Worm (Caenorhabditis elegans): Measurements from ENCODE around the gene fubl-3.

fubl-3 gene

ce11 chrX:17434234-17434633, at the start of gene fubl-3:
TSS of gene fubl-3 (plus strand) at chrX:17434445.
- TF ChIP-seq cnd-1 (tag; optimal IDR thresholded peaks at IDR 0.05): peak; percentile 8
- TF ChIP-seq mep-1 (tag; optimal IDR thresholded peaks at IDR 0.05): peak; percentile 7
- TF ChIP-seq pha-4 (tag; optimal IDR thresholded peaks at IDR 0.05): peak; percentile 1
- TF ChIP-seq mls-2 (tag; optimal IDR thresholded peaks at IDR 0.05): no peak
- TF ChIP-seq lin-32 (GFP tag; optimal IDR thresholded peaks at IDR 0.05): no peak
- TF ChIP-seq tbx-8 (GFP tag; optimal IDR thresholded peaks at IDR 0.05): no peak
- TF ChIP-seq ceh-83 (GFP tag; optimal IDR thresholded peaks at IDR 0.05): no peak
- TF ChIP-seq snpc-4 (tag; optimal IDR thresholded peaks at IDR 0.05): no peak
- no peak for TF ChIP-seq unc-120 (tag; optimal IDR thresholded peaks at IDR 0.05; ENCODE audit: poor library complexity, severe bottlenecking)
- TF ChIP-seq sem-2 (GFP tag; optimal IDR thresholded peaks at IDR 0.05): no peak
- peak; percentile 26 for TF ChIP-seq ces-1 (GFP tag; optimal IDR thresholded peaks at IDR 0.05)
- no peak for TF ChIP-seq sptf-1 (tag; optimal IDR thresholded peaks at IDR 0.05)
- TF ChIP-seq lin-13 (tag; optimal IDR thresholded peaks at IDR 0.05): peak; percentile 13
- peak; percentile 92 for TF ChIP-seq lsy-2 (tag; optimal IDR thresholded peaks at IDR 0.05)
- TF ChIP-seq unc-39 (tag; optimal IDR thresholded peaks at IDR 0.05): no peak
- TF ChIP-seq elt-1 (tag; optimal IDR thresholded peaks at IDR 0.05; ENCODE audit: borderline replicate concordance, insufficient read depth): peak; percentile 18
- no peak for TF ChIP-seq nhr-12 (tag; optimal IDR thresholded peaks at IDR 0.05)
- no peak for TF ChIP-seq ceh-43 (GFP tag; optimal IDR thresholded peaks at IDR 0.05)
- no peak for TF ChIP-seq drap-1 (GFP tag; optimal IDR thresholded peaks at IDR 0.05)
- TF ChIP-seq nhr-28 (tag; optimal IDR thresholded peaks at IDR 0.05): no peak
- TF ChIP-seq blmp-1 (tag; optimal IDR thresholded peaks at IDR 0.05): no peak
- TF ChIP-seq nhr-76 (tag; optimal IDR thresholded peaks at IDR 0.05): no peak
- TF ChIP-seq bed-3 (GFP tag; optimal IDR thresholded peaks at IDR 0.05): no peak
- no peak for TF ChIP-seq unc-62 (GFP tag; optimal IDR thresholded peaks at IDR 0.05)
- no peak for TF ChIP-seq ham-2 (GFP tag; optimal IDR thresholded peaks at IDR 0.05)
- TF ChIP-seq flh-1 (GFP tag; optimal IDR thresholded peaks at IDR 0.05): no peak
- TF ChIP-seq elt-3 (tag; optimal IDR thresholded peaks at IDR 0.05): no peak
- TF ChIP-seq M03D4.4 (tag; optimal IDR thresholded peaks at IDR 0.05): no peak
- peak; percentile 44 for TF ChIP-seq hlh-1 (tag; optimal IDR thresholded peaks at IDR 0.05)

ce11 chrX:17385102-17385501, 49.1 kb upstream of the fubl-3 start:
- no peak for TF ChIP-seq elt-3 (tag; optimal IDR thresholded peaks at IDR 0.05)
- no peak for TF ChIP-seq nhr-28 (tag; optimal IDR thresholded peaks at IDR 0.05)
- no peak for TF ChIP-seq hlh-1 (tag; optimal IDR thresholded peaks at IDR 0.05)
- no peak for TF ChIP-seq mab-5 (tag; optimal IDR thresholded peaks at IDR 0.05)
- no peak for TF ChIP-seq ces-1 (GFP tag; optimal IDR thresholded peaks at IDR 0.05)

- TF ChIP-seq ceh-83 (GFP tag; optimal IDR thresholded peaks at IDR 0.05): no peak
- no peak for TF ChIP-seq zip-8 (tag; optimal IDR thresholded peaks at IDR 0.05)
- no peak for TF ChIP-seq unc-62 (GFP tag; optimal IDR thresholded peaks at IDR 0.05)
- TF ChIP-seq blmp-1 (tag; optimal IDR thresholded peaks at IDR 0.05): no peak
- no peak for TF ChIP-seq nhr-237 (tag; optimal IDR thresholded peaks at IDR 0.05)
- TF ChIP-seq lin-13 (tag; optimal IDR thresholded peaks at IDR 0.05): no peak
- TF ChIP-seq nhr-2 (tag; optimal IDR thresholded peaks at IDR 0.05): no peak
- TF ChIP-seq drap-1 (GFP tag; optimal IDR thresholded peaks at IDR 0.05): no peak
Observed at ce11 chrX:17386130-17386529, 48.1 kb upstream of the fubl-3 start.

- TF ChIP-seq flh-1 (GFP tag; optimal IDR thresholded peaks at IDR 0.05): no peak
- no peak for TF ChIP-seq tbx-8 (GFP tag; optimal IDR thresholded peaks at IDR 0.05)
- no peak for TF ChIP-seq elt-3 (tag; optimal IDR thresholded peaks at IDR 0.05)
- no peak for TF ChIP-seq nhr-2 (tag; optimal IDR thresholded peaks at IDR 0.05)
- TF ChIP-seq nhr-76 (tag; optimal IDR thresholded peaks at IDR 0.05): no peak
- TF ChIP-seq hlh-1 (tag; optimal IDR thresholded peaks at IDR 0.05): no peak
- no peak for TF ChIP-seq lin-13 (tag; optimal IDR thresholded peaks at IDR 0.05)
- no peak for TF ChIP-seq ceh-43 (GFP tag; optimal IDR thresholded peaks at IDR 0.05)
- no peak for TF ChIP-seq ham-2 (GFP tag; optimal IDR thresholded peaks at IDR 0.05)
- no peak for TF ChIP-seq ceh-39 (tag; optimal IDR thresholded peaks at IDR 0.05)
- no peak for TF ChIP-seq nhr-28 (tag; optimal IDR thresholded peaks at IDR 0.05)
- no peak for TF ChIP-seq pha-4 (tag; optimal IDR thresholded peaks at IDR 0.05)
- TF ChIP-seq nhr-12 (tag; optimal IDR thresholded peaks at IDR 0.05): no peak
- no peak for TF ChIP-seq mep-1 (tag; optimal IDR thresholded peaks at IDR 0.05)
Observed at ce11 chrX:17390531-17390930, 43.7 kb upstream of the fubl-3 start.
